Worm (Caenorhabditis elegans) whole organism, L4/young adult: ENCODE results near the gene fbxa-170.

Source experiments
- W03F9.2 ChIP-seq: fragments of 150-350 bp; optimal IDR thresholded peaks from 2 replicates; lab custom pipeline; 2014; ENCODE audit warnings: missing biosample characterization, missing genetic modification characterization
- dao-5 ChIP-seq: sonication (generic microtip); optimal IDR thresholded peaks from 2 replicates; lab custom pipeline; 2016; ENCODE audit warnings: missing genotype, missing genetic modification characterization, moderate library complexity, missing compliant biosample characterization
- him-1 ChIP-seq: sonication (generic microtip); optimal IDR thresholded peaks from 2 replicates; lab custom pipeline; 2016; ENCODE audit warnings: missing genotype, missing genetic modification reagents, missing genetic modification characterization, missing compliant biosample characterization

DNA sequence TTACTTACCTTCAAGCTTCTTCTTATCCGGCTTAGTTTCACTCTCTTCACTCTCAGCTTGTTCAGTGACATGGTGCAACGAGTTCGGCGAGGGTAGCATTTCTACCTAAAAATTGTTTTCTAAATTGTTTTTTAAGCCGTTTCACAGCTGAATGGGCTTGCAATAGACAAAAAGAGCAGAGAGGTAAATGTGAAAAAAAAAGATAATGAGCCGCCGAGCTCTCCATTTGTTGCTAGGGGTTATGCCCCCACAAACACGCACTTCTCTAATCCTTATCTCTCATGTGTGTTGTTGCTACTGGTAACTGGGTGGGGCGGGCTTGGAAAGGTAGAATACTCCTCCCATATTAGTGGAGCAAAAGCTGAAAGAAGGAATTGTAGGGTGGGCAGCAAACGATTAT is 25.9 kb upstream of the fbxa-170 start, which contains the start of gene C36C9.5:
- TF ChIP-seq him-1 (no peak), W03F9.2 (no peak), dao-5 (no peak)
